Fruit fly (Drosophila melanogaster) Kc167 (cell line): Measurements from ENCODE around the gene mip130.

ENCODE experiments used
- Myc ChIP-seq: fragments of >200 bp; optimal IDR thresholded peaks from 2 replicates; lab custom pipeline; 2017; ENCODE audit warnings: missing external identifiers
- Sin3A ChIP-seq: fragments of >200 bp; optimal IDR thresholded peaks from 2 replicates; lab custom pipeline; 2018; ENCODE audit warnings: missing external identifiers
- h ChIP-seq: fragments of >200 bp; optimal IDR thresholded peaks from 3 replicates; lab custom pipeline; 2018; ENCODE audit warnings: missing external identifiers
- insv ChIP-seq: fragments of >200 bp; optimal IDR thresholded peaks from 3 replicates; lab custom pipeline; 2018; ENCODE audit warnings: missing external identifiers
- psq ChIP-seq: fragments of >200 bp; optimal IDR thresholded peaks from 2 replicates; lab custom pipeline; 2017; ENCODE audit warnings: missing external identifiers
- ttk ChIP-seq: sonication (Bioruptor generic); optimal IDR thresholded peaks from 2 replicates; lab custom pipeline; 2017; ENCODE audit warnings: missing external identifiers

Gene mip130

DNA sequence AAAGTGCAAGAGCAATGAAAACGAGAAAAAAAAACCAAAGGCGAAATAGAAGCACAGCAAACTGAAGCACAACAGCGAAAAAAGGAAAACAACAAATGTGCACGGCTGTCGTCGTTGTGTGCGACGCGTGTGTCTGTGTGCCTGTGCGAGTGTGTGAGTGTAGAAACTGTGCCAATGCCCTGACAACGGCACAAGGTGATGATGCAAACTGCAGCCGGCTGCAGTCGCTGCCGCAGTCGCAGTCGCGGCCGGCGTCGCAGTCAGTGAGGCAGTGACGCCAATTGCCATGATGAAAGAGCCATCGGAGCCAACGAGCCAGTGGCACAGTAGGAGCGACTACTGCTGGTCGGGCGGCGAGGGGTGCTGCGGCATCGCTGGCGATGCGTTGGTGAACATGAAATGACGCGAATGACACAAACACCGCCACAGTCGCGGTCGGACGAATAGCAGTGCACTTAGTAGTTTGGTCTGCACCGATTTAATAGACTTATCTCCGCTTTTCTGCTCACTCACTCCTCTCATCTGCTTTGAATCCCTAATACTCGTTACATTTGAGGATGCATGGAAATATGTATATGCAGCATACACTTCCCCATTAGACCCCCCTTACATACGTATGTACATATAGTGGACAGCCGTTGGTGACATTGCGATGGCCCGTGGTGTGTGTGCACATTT, 60.7 kb downstream of the mip130 start:
- TF ChIP-seq ttk (lab: Kevin White, UChicago): no peak
- TF ChIP-seq insv: no peak
- TF ChIP-seq Sin3A (lab: Kevin White, UChicago): no peak
- no peak for TF ChIP-seq Myc
- TF ChIP-seq h (lab: Kevin White, UChicago): no peak
- TF ChIP-seq psq (lab: Kevin White, UChicago): no peak
